Fruit fly (Drosophila melanogaster) whole organism, wandering third instar larva: ENCODE measurements around the gene Cralbp.

ENCODE experiments used
- CG32264 ChIP-seq: fragments of 200-800 bp; sonication (Bioruptor generic); optimal IDR thresholded peaks from 2 replicates; lab custom pipeline; 2016; ENCODE audit warnings: missing biosample characterization, missing genetic modification characterization
- CG9705 ChIP-seq: fragments of 200-800 bp; sonication (Bioruptor generic); optimal IDR thresholded peaks from 2 replicates; lab custom pipeline; 2018; ENCODE audit warnings: missing biosample characterization, mild to moderate bottlenecking, missing genetic modification characterization
- Dfd ChIP-seq: fragments of >200 bp; optimal IDR thresholded peaks from 2 replicates; lab custom pipeline; 2017; ENCODE audit warnings: missing biosample characterization, missing genetic modification characterization
- Dif ChIP-seq: fragments of 200-275, 200-300 bp; sonication (Bioruptor generic); optimal IDR thresholded peaks from 2 replicates; lab custom pipeline; 2018; ENCODE audit warnings: missing biosample characterization, missing genetic modification characterization; ENCODE audit not compliant: partially characterized antibody
- GATAd ChIP-seq: sonication (Bioruptor generic); optimal IDR thresholded peaks from 2 replicates; lab custom pipeline; 2016; ENCODE audit warnings: missing biosample characterization, missing genetic modification characterization
- HLH106 ChIP-seq: fragments of 200-800 bp; optimal IDR thresholded peaks from 3 replicates; lab custom pipeline; 2019; ENCODE audit warnings: missing biosample characterization, mild to moderate bottlenecking, missing genetic modification characterization, moderate library complexity
- Hnf4 ChIP-seq: fragments of 200-800 bp; sonication (Bioruptor generic); optimal IDR thresholded peaks from 2 replicates; lab custom pipeline; 2016; ENCODE audit warnings: missing biosample characterization, mild to moderate bottlenecking, missing genetic modification characterization
- Hr78 ChIP-seq: fragments of >200 bp; optimal IDR thresholded peaks from 2 replicates; lab custom pipeline; 2017; ENCODE audit warnings: missing biosample characterization, missing genetic modification characterization
- Hr83 ChIP-seq: fragments of 200-300 bp; sonication (Bioruptor generic); optimal IDR thresholded peaks from 2 replicates; lab custom pipeline; 2016; ENCODE audit warnings: missing biosample characterization, mild to moderate bottlenecking, missing genetic modification characterization, moderate library complexity; ENCODE audit not compliant: poor library complexity, severe bottlenecking
- Jra ChIP-seq: sonication (Bioruptor generic); optimal IDR thresholded peaks from 2 replicates; lab custom pipeline; 2016; ENCODE audit warnings: missing biosample characterization, missing genetic modification characterization
- Mio ChIP-seq: sonication (Bioruptor generic); optimal IDR thresholded peaks from 2 replicates; lab custom pipeline; 2016; ENCODE audit warnings: missing biosample characterization, missing genetic modification characterization
- Myc ChIP-seq: fragments of >200 bp; optimal IDR thresholded peaks from 2 replicates; lab custom pipeline; 2017
- N ChIP-seq: fragments of >200 bp; optimal IDR thresholded peaks from 2 replicates; lab custom pipeline; 2018; ENCODE audit warnings: missing biosample characterization, missing external identifiers, missing genetic modification characterization
- OdsH ChIP-seq: fragments of 200-800 bp; sonication (Bioruptor generic); optimal IDR thresholded peaks from 2 replicates; lab custom pipeline; 2016; ENCODE audit warnings: missing biosample characterization, mild to moderate bottlenecking, missing genetic modification characterization
- Rel ChIP-seq, 2 experiments: fragments of 200-800 bp; sonication (Bioruptor generic) in 1 of 2; optimal IDR thresholded peaks; 2 replicates in 1 of 2; 3 replicates in 1 of 2; lab custom pipeline; 2016 to 2019; ENCODE audit warnings: mild to moderate bottlenecking in 2 of 2, missing biosample characterization in 2 of 2, missing genetic modification characterization in 2 of 2, moderate library complexity in 1 of 2
- Vsx2 ChIP-seq: fragments of 200-300, 225-300 bp; sonication (Bioruptor generic); optimal IDR thresholded peaks from 2 replicates; lab custom pipeline; 2018; ENCODE audit warnings: missing biosample characterization, missing genetic modification characterization; ENCODE audit not compliant: partially characterized antibody
- br ChIP-seq: fragments of 200-800 bp; sonication (Bioruptor generic); optimal IDR thresholded peaks from 2 replicates; lab custom pipeline; 2016; ENCODE audit warnings: missing biosample characterization, missing genetic modification characterization
- brk ChIP-seq: fragments of 200-800 bp; sonication (Bioruptor generic); optimal IDR thresholded peaks from 2 replicates; lab custom pipeline; 2016; ENCODE audit warnings: missing biosample characterization, mild to moderate bottlenecking, missing genetic modification characterization
- dl ChIP-seq, 2 experiments: fragments of 175-275, 200-275 bp in 1 of 2; fragments of 200-275 bp in 1 of 2; sonication (Bioruptor generic); optimal IDR thresholded peaks; lab custom pipeline; 2018; ENCODE audit warnings: mild to moderate bottlenecking in 2 of 2, missing biosample characterization in 2 of 2, missing genetic modification characterization in 2 of 2, moderate library complexity in 2 of 2; ENCODE audit not compliant: partially characterized antibody in 2 of 2, insufficient read depth in 1 of 2
- dsf ChIP-seq: sonication (Bioruptor generic); optimal IDR thresholded peaks from 2 replicates; lab custom pipeline; 2016; ENCODE audit warnings: missing biosample characterization, missing genetic modification characterization, borderline replicate concordance
- ey ChIP-seq: fragments of 200-800 bp; sonication (Bioruptor generic); optimal IDR thresholded peaks from 2 replicates; lab custom pipeline; 2016; ENCODE audit warnings: missing biosample characterization, missing genetic modification characterization
- foxo ChIP-seq, 2 experiments: fragments of 200-800 bp; sonication (Bioruptor generic); optimal IDR thresholded peaks; 2 replicates in 1 of 2; 3 replicates in 1 of 2; lab custom pipeline; 2016 to 2017; ENCODE audit warnings: missing biosample characterization in 2 of 2, missing genetic modification characterization in 2 of 2
- fru ChIP-seq: fragments of 200-800 bp; sonication (Bioruptor generic); optimal IDR thresholded peaks from 3 replicates; lab custom pipeline; 2016; ENCODE audit warnings: missing biosample characterization, mild to moderate bottlenecking, missing genetic modification characterization
- h ChIP-seq: fragments of 200-800 bp; sonication (Bioruptor generic); optimal IDR thresholded peaks from 3 replicates; lab custom pipeline; 2016; ENCODE audit warnings: missing biosample characterization, mild to moderate bottlenecking, missing genetic modification characterization
- jim ChIP-seq: fragments of 175-275, 200-325 bp; sonication (Bioruptor generic); optimal IDR thresholded peaks from 2 replicates; lab custom pipeline; 2016; ENCODE audit warnings: missing biosample characterization, mild to moderate bottlenecking, missing genetic modification characterization
- pan ChIP-seq: fragments of >200 bp; optimal IDR thresholded peaks from 2 replicates; lab custom pipeline; 2017
- psq ChIP-seq: fragments of 200-800 bp; sonication (Bioruptor generic); optimal IDR thresholded peaks from 3 replicates; lab custom pipeline; 2017; ENCODE audit warnings: missing biosample characterization, mild to moderate bottlenecking, missing genetic modification characterization, moderate library complexity
- rgr ChIP-seq: fragments of 200-800 bp; sonication (Bioruptor generic); optimal IDR thresholded peaks from 3 replicates; lab custom pipeline; 2016; ENCODE audit warnings: missing biosample characterization, mild to moderate bottlenecking, missing genetic modification characterization
- sage ChIP-seq: fragments of 200-800 bp; sonication (Bioruptor generic); optimal IDR thresholded peaks from 2 replicates; lab custom pipeline; 2016; ENCODE audit warnings: missing biosample characterization, mild to moderate bottlenecking, missing genetic modification characterization
- sv ChIP-seq: fragments of 200-800 bp; sonication (Bioruptor generic); optimal IDR thresholded peaks from 3 replicates; lab custom pipeline; 2016; ENCODE audit warnings: missing biosample characterization, missing genetic modification characterization
- tai ChIP-seq: sonication (Bioruptor generic); optimal IDR thresholded peaks from 2 replicates; lab custom pipeline; 2016; ENCODE audit warnings: missing biosample characterization, missing genetic modification characterization
- usp ChIP-seq: fragments of >200 bp; optimal IDR thresholded peaks from 2 replicates; lab custom pipeline; 2017; ENCODE audit warnings: missing biosample characterization, missing genetic modification characterization
- woc ChIP-seq: sonication (Bioruptor generic); optimal IDR thresholded peaks from 2 replicates; lab custom pipeline; 2016; ENCODE audit warnings: missing biosample characterization, mild to moderate bottlenecking, missing genetic modification characterization

Cralbp gene

dm6 chr3L:5786604-5787003, at the start of gene Cralbp:
Gene Cralbp (minus strand): TSS chr3L:5786718.
- no peak for TF ChIP-seq HLH106 (tag; lab: Kevin White, UChicago)
- TF ChIP-seq foxo (GFP tag; optimal IDR thresholded peaks at IDR 0.05; lab: Kevin White, UChicago) = no peak
- no peak for TF ChIP-seq Mio (GFP tag; lab: Kevin White, UChicago)
- TF ChIP-seq Vsx2 (GFP tag; lab: Kevin White, UChicago) = no peak
- no peak for TF ChIP-seq N (GFP tag; lab: Kevin White, UChicago)
- no peak for TF ChIP-seq Jra (GFP tag; lab: Kevin White, UChicago)
- no peak for TF ChIP-seq h (GFP tag; lab: Kevin White, UChicago)
- TF ChIP-seq brk (GFP tag; lab: Kevin White, UChicago) = no peak
- TF ChIP-seq jim = no peak
- no peak for TF ChIP-seq tai (GFP tag; lab: Kevin White, UChicago)
- TF ChIP-seq psq (GFP tag; lab: Kevin White, UChicago) = no peak
- no peak for TF ChIP-seq dl (GFP tag; optimal IDR thresholded peaks at IDR 0.05; lab: Kevin White, UChicago; ENCODE audit: insufficient read depth in 1 of 2, partially characterized antibody in 2 of 2)
- TF ChIP-seq CG32264 = no peak
- no peak for TF ChIP-seq CG9705 (GFP tag; lab: Kevin White, UChicago)
- no peak for TF ChIP-seq Hr83 (GFP tag; lab: Kevin White, UChicago)

- TF ChIP-seq dsf (no peak), sage (no peak), Dif (GFP tag; lab: Kevin White, UChicago) (no peak), pan (lab: Kevin White, UChicago) (no peak), usp (GFP tag; lab: Kevin White, UChicago) (no peak), Dfd (GFP tag; lab: Kevin White, UChicago) (no peak), foxo (GFP tag; optimal IDR thresholded peaks at IDR 0.05; lab: Kevin White, UChicago) (peak in 1 of 2 experiments; percentile 32), Hnf4 (no peak), fru (GFP tag; lab: Kevin White, UChicago) (peak; percentile 35), CG32264 (no peak), dl (GFP tag; optimal IDR thresholded peaks at IDR 0.05; lab: Kevin White, UChicago; ENCODE audit: insufficient read depth in 1 of 2, partially characterized antibody in 2 of 2) (no peak), rgr (GFP tag; lab: Kevin White, UChicago) (peak; percentile 11), GATAd (GFP tag; lab: Kevin White, UChicago) (no peak), ey (peak; percentile 33), CG9705 (GFP tag; lab: Kevin White, UChicago) (no peak), Mio (GFP tag; lab: Kevin White, UChicago) (no peak), woc (GFP tag; lab: Kevin White, UChicago) (peak; percentile 11), Rel (GFP tag; optimal IDR thresholded peaks at IDR 0.05; lab: Kevin White, UChicago) (no peak), Rel (tag; optimal IDR thresholded peaks at IDR 0.05; lab: Kevin White, UChicago) (no peak), h (GFP tag; lab: Kevin White, UChicago) (peak; percentile 46), jim (no peak), Hr78 (no peak), sv (GFP tag; lab: Kevin White, UChicago) (no peak), N (GFP tag; lab: Kevin White, UChicago) (no peak), psq (GFP tag; lab: Kevin White, UChicago) (peak; percentile 20), OdsH (GFP tag; lab: Kevin White, UChicago) (peak; percentile 36), Vsx2 (GFP tag; lab: Kevin White, UChicago) (no peak), Myc (lab: Kevin White, UChicago) (no peak), br (GFP tag; lab: Kevin White, UChicago) (peak; percentile 20)
These were observed 49.5 kb upstream of the Cralbp start for dm6 chr3L:5835887-5836646.

dm6 chr3L:5835431-5835830, 48.9 kb upstream of the Cralbp start:
- TF ChIP-seq Dfd (GFP tag; lab: Kevin White, UChicago) = peak; percentile 27
- no peak for TF ChIP-seq N (GFP tag; lab: Kevin White, UChicago)
- TF ChIP-seq Vsx2 (GFP tag; lab: Kevin White, UChicago) = peak; percentile 9
